Worm (Caenorhabditis elegans) whole organism, L1 larva: ENCODE results near the gene F10C1.23.

ENCODE experiments used
- Y116A8C.19 ChIP-seq: sonication (generic microtip); optimal IDR thresholded peaks from 2 replicates; lab custom pipeline; 2016; ENCODE audit warnings: missing compliant biosample characterization, missing genetic modification characterization, borderline replicate concordance
- ceh-82 ChIP-seq, 3 experiments: fragments of 150-350 bp in 1 of 3; sonication (generic microtip) in 2 of 3; optimal IDR thresholded peaks; 2 replicates each; lab custom pipeline; 2014 to 2017; ENCODE audit warnings: missing biosample characterization in 3 of 3, missing genetic modification characterization in 3 of 3
- lin-13 ChIP-seq: fragments of 150-350 bp; optimal IDR thresholded peaks from 2 replicates; lab custom pipeline; 2014; ENCODE audit warnings: missing biosample characterization, missing genetic modification reagents, missing genetic modification characterization
- mep-1 ChIP-seq: fragments of 150-350 bp; optimal IDR thresholded peaks from 2 replicates; lab custom pipeline; 2014; ENCODE audit warnings: missing biosample characterization, missing genetic modification characterization
- snu-23 ChIP-seq: sonication (generic microtip); optimal IDR thresholded peaks from 2 replicates; lab custom pipeline; 2016; ENCODE audit warnings: missing genetic modification characterization, missing compliant biosample characterization
- unc-130 ChIP-seq: fragments of 150-350 bp; optimal IDR thresholded peaks from 2 replicates; lab custom pipeline; 2017; ENCODE audit warnings: missing biosample characterization, missing genetic modification characterization, inconsistent platforms

DNA sequence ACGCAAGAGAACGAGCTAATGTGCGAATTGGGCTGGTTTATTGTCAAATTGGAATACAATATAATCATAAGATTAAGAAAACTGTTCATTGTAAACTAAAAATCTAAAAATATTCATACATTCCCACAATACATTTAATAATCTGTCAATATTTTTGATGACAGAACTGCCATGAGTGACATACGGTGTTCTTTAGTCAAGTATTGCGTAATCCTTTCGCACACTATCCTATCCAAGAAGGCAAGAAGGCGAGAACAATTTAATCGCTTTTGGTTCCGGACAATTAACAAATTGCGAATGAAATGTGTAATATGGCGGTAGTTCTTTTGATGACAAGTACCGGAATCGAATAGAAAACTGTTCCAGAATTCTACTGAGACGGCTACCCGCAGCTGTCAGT is 23.0 kb upstream of the F10C1.23 start:
- TF ChIP-seq Y116A8C.19 (tag; lab: Kevin White, UChicago) (no peak), ceh-82 (tag; optimal IDR thresholded peaks at IDR 0.05; lab: Kevin White, UChicago) (no peak), unc-130 (tag; lab: Kevin White, UChicago) (no peak), snu-23 (no peak), mep-1 (tag; lab: Kevin White, UChicago) (no peak), lin-13 (GFP tag; lab: Kevin White, UChicago) (no peak)
